Fruit fly (Drosophila melanogaster): Measurements from ENCODE around the gene CG9698.

DNA sequence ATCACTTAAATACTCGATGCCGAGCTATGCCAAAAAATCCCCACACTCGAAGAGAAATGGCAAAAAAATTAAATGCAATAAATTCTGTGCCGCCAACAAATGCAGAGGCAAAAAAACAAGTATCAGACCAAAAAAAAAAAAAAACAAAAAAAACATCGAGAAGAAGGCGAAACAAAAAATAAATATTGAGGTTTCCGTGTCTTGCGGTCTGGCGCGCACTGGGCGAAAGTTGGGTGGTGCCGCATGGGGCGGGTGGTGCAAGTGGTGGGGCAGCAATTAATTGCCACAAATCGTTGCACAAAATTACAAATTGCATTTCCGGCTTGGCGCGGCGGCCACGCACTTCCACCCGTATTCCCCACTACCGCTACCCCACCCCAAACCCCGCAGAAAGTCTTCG lies 19.9 kb downstream of the CG9698 start:
- no peak for TF ChIP-seq CG9948 (tag; optimal IDR thresholded peaks at IDR 0.05)
- TF ChIP-seq Ets98B (GFP tag; IDR thresholded peaks at IDR 0.05): no peak
- TF ChIP-seq CG10348 (GFP tag; IDR thresholded peaks at IDR 0.05): no peak
- TF ChIP-seq EcR (GFP tag; optimal IDR thresholded peaks at IDR 0.05): no peak
- no peak for TF ChIP-seq CG4496 (GFP tag; IDR thresholded peaks at IDR 0.05)
- no peak for TF ChIP-seq Pif1B (GFP tag; optimal IDR thresholded peaks at IDR 0.05)
- no peak for TF ChIP-seq Pif1A (GFP tag; optimal IDR thresholded peaks at IDR 0.05)
- TF ChIP-seq CG14655 (GFP tag; optimal IDR thresholded peaks at IDR 0.05): no peak
- TF ChIP-seq CG8159 (tag; optimal IDR thresholded peaks at IDR 0.05): no peak
- no peak for TF ChIP-seq D1 (tag; optimal IDR thresholded peaks at IDR 0.05)
- TF ChIP-seq gl (tag; optimal IDR thresholded peaks at IDR 0.05): no peak
- TF ChIP-seq CG12605 (GFP tag; IDR thresholded peaks at IDR 0.05): no peak

Measured in whole organism, pupa.